Worm (Caenorhabditis elegans): ENCODE results near the gene srbc-67.

The srbc-67 gene

ce11 chrV:3551765-3552164, 10.7 kb upstream of the srbc-67 start, which contains the start of gene grl-28:
grl-28 (minus strand) TSS chrV:3551865.
- TF ChIP-seq tra-1 (GFP tag; IDR thresholded peaks at IDR 0.05) (no peak), rbr-2 (tag; optimal IDR thresholded peaks at IDR 0.05) (no peak), nhr-42 (GFP tag; IDR thresholded peaks at IDR 0.05) (no peak), egl-43 (GFP tag; IDR thresholded peaks at IDR 0.05) (no peak), duxl-1 (tag; optimal IDR thresholded peaks at IDR 0.05; ENCODE audit: poor library complexity) (no peak), ZK337.2 (GFP tag; IDR thresholded peaks at IDR 0.05) (no peak), ceh-62 (tag; optimal IDR thresholded peaks at IDR 0.05) (no peak), spr-3 (GFP tag; optimal IDR thresholded peaks at IDR 0.05) (no peak), Y75B8A.6 (GFP tag; IDR thresholded peaks at IDR 0.05) (no peak), ceh-32 (tag; optimal IDR thresholded peaks at IDR 0.05; ENCODE audit: poor library complexity) (no peak), cey-2 (tag; optimal IDR thresholded peaks at IDR 0.05; ENCODE audit: borderline replicate concordance, insufficient read depth) (no peak), lsy-2 (tag; optimal IDR thresholded peaks at IDR 0.05) (no peak), ceh-28 (tag; optimal IDR thresholded peaks at IDR 0.05) (no peak), snpc-4 (tag; optimal IDR thresholded peaks at IDR 0.05) (no peak), F26F4.8 (GFP tag; conservative IDR thresholded peaks at IDR 0.05) (no peak), nhr-102 (tag; optimal IDR thresholded peaks at IDR 0.05) (no peak)

ce11 chrV:3549553-3549952, 8.5 kb upstream of the srbc-67 start, which contains the start of gene sri-21:
sri-21 (plus strand) TSS chrV:3549853.
- TF ChIP-seq mep-1 (tag; optimal IDR thresholded peaks at IDR 0.05) (no peak), tra-1 (GFP tag; IDR thresholded peaks at IDR 0.05) (no peak), nhr-111 (GFP tag; optimal IDR thresholded peaks at IDR 0.05) (no peak), T26A8.4 (GFP tag; IDR thresholded peaks at IDR 0.05) (no peak), nhr-41 (GFP tag; IDR thresholded peaks at IDR 0.05) (no peak), lim-7 (GFP tag; IDR thresholded peaks at IDR 0.05) (no peak), dmd-6 (GFP tag; IDR thresholded peaks at IDR 0.05) (no peak), nhr-11 (tag; optimal IDR thresholded peaks at IDR 0.05) (no peak), lsy-2 (tag; optimal IDR thresholded peaks at IDR 0.05) (no peak), hlh-11 (tag; optimal IDR thresholded peaks at IDR 0.05) (no peak), ces-1 (GFP tag; optimal IDR thresholded peaks at IDR 0.05) (no peak), hif-1 (tag; optimal IDR thresholded peaks at IDR 0.05) (no peak), madf-9 (GFP tag; conservative IDR thresholded peaks at IDR 0.05) (no peak), unc-62 (GFP tag; optimal IDR thresholded peaks at IDR 0.05 in 1 of 2) (no peak), unc-62 (tag; optimal IDR thresholded peaks at IDR 0.05) (no peak), ceh-32 (tag; optimal IDR thresholded peaks at IDR 0.05; ENCODE audit: poor library complexity) (no peak), lin-13 (GFP tag; optimal IDR thresholded peaks at IDR 0.05) (no peak), madf-5 (GFP tag; IDR thresholded peaks at IDR 0.05) (no peak)

ce11 chrV:3548798-3549197, 7.8 kb upstream of the srbc-67 start, which contains the start of gene srw-130:
srw-130 (minus strand) TSS chrV:3548898.
- TF ChIP-seq zfp-3 (GFP tag; conservative IDR thresholded peaks at IDR 0.05) (no peak), nhr-237 (tag; optimal IDR thresholded peaks at IDR 0.05) (no peak), madf-9 (GFP tag; conservative IDR thresholded peaks at IDR 0.05) (no peak), skn-1 (tag; optimal IDR thresholded peaks at IDR 0.05) (no peak), arid-1 (GFP tag; conservative IDR thresholded peaks at IDR 0.05) (no peak), vab-7 (GFP tag; IDR thresholded peaks at IDR 0.05) (no peak), F49E8.2 (tag; optimal IDR thresholded peaks at IDR 0.05; ENCODE audit: borderline replicate concordance) (no peak), mxl-3 (GFP tag; optimal IDR thresholded peaks at IDR 0.05) (no peak), dve-1 (tag; optimal IDR thresholded peaks at IDR 0.05; ENCODE audit: insufficient read depth) (no peak), rbr-2 (tag; optimal IDR thresholded peaks at IDR 0.05) (no peak), snpc-1.2 (GFP tag; IDR thresholded peaks at IDR 0.05) (no peak), dmd-9 (GFP tag; IDR thresholded peaks at IDR 0.05) (no peak), fkh-10 (GFP tag; optimal IDR thresholded peaks at IDR 0.05) (no peak), lim-7 (GFP tag; IDR thresholded peaks at IDR 0.05) (no peak), pqm-1 (tag; optimal IDR thresholded peaks at IDR 0.05) (no peak), Y75B8A.6 (GFP tag; IDR thresholded peaks at IDR 0.05) (no peak), ceh-44 (GFP tag; IDR thresholded peaks at IDR 0.05) (no peak), attf-4 (tag; optimal IDR thresholded peaks at IDR 0.05) (no peak), ceh-32 (tag; optimal IDR thresholded peaks at IDR 0.05; ENCODE audit: poor library complexity) (no peak)
